Worm (Caenorhabditis elegans): ENCODE results near the gene sodh-2.

DNA sequence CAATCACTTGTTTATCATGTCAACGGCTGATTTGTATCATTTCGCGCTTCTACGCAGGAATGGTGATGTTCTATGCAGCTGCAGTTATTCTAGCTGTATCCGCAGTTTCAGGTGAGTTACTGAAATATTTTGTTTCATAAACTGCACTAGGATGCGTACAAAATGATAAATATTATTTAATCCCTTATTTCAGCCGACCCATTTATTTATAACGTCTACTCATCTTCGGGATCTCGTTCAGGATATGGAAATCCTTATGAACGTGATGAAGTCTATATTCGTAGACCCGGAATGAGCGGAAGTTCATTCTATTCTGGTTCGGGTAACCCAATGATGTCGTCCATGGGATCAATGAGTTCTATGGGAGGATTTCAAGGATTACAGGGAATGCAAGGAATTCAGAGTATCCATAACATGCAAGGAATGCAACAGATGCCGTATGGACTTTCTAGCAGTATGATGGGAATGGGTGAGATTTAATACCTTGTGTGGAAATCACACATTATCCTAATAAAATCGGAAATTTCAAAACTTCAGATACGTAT lies 38.1 kb upstream of the sodh-2 start, which contains the start of gene F58H1.2:
- no peak for TF ChIP-seq ama-1 (optimal IDR thresholded peaks at IDR 0.05)
- no peak for TF ChIP-seq ceh-13 (GFP tag; optimal IDR thresholded peaks at IDR 0.05)
- TF ChIP-seq tbx-11 (GFP tag; IDR thresholded peaks at IDR 0.05) = no peak

All from whole organism, early embryonic.